Fruit fly (Drosophila melanogaster): ENCODE results near the gene capt.

The capt gene

dm6 chr2L:1157679-1158518 is at the start of gene capt:
TSS of gene capt (minus strand) at chr2L:1158262.
- TF ChIP-seq Dfd (GFP tag; optimal IDR thresholded peaks at IDR 0.05) (no peak), woc (GFP tag; optimal IDR thresholded peaks at IDR 0.05) (peak; percentile 60), lola (GFP tag; optimal IDR thresholded peaks at IDR 0.05) (no peak), Hr78 (GFP tag; optimal IDR thresholded peaks at IDR 0.05) (no peak), N (GFP tag; optimal IDR thresholded peaks at IDR 0.05) (peak; percentile 41), Rel (GFP tag; optimal IDR thresholded peaks at IDR 0.05) (no peak), Rel (tag; optimal IDR thresholded peaks at IDR 0.05) (peak; percentile 31), Sp1 (GFP tag; optimal IDR thresholded peaks at IDR 0.05) (peak; percentile 1), GATAd (GFP tag; optimal IDR thresholded peaks at IDR 0.05) (no peak), rgr (GFP tag; optimal IDR thresholded peaks at IDR 0.05) (peak; percentile 21), tai (GFP tag; optimal IDR thresholded peaks at IDR 0.05) (no peak), br (GFP tag; optimal IDR thresholded peaks at IDR 0.05) (no peak), Mio (GFP tag; optimal IDR thresholded peaks at IDR 0.05) (no peak), CG32264 (GFP tag; optimal IDR thresholded peaks at IDR 0.05) (no peak), usp (GFP tag; optimal IDR thresholded peaks at IDR 0.05) (no peak), jim (GFP tag; optimal IDR thresholded peaks at IDR 0.05) (no peak), Vsx2 (GFP tag; optimal IDR thresholded peaks at IDR 0.05; ENCODE audit: partially characterized antibody) (no peak), CG9705 (GFP tag; optimal IDR thresholded peaks at IDR 0.05) (peak; percentile 3), CrebA (GFP tag; optimal IDR thresholded peaks at IDR 0.05; ENCODE audit: borderline replicate concordance) (no peak), h (GFP tag; optimal IDR thresholded peaks at IDR 0.05) (peak; percentile 10), Dif (GFP tag; optimal IDR thresholded peaks at IDR 0.05; ENCODE audit: partially characterized antibody) (no peak), Hnf4 (GFP tag; optimal IDR thresholded peaks at IDR 0.05) (no peak), brk (GFP tag; optimal IDR thresholded peaks at IDR 0.05) (no peak), foxo (GFP tag; optimal IDR thresholded peaks at IDR 0.05) (peak in 1 of 2 experiments; percentile 22), Jra (GFP tag; optimal IDR thresholded peaks at IDR 0.05) (no peak), Myc (optimal IDR thresholded peaks at IDR 0.05) (peak; percentile 27), OdsH (GFP tag; optimal IDR thresholded peaks at IDR 0.05) (no peak), dsf (GFP tag; optimal IDR thresholded peaks at IDR 0.05; ENCODE audit: borderline replicate concordance) (no peak), dl (GFP tag; optimal IDR thresholded peaks at IDR 0.05; ENCODE audit: insufficient read depth in 1 of 2, partially characterized antibody in 2 of 2) (no peak), Abd-B (GFP tag; optimal IDR thresholded peaks at IDR 0.05) (no peak), dmrt93B (GFP tag; optimal IDR thresholded peaks at IDR 0.05) (peak; percentile 2), fru (GFP tag; optimal IDR thresholded peaks at IDR 0.05) (no peak), pan (optimal IDR thresholded peaks at IDR 0.05) (no peak), HLH106 (tag; optimal IDR thresholded peaks at IDR 0.05) (peak; percentile 55), ey (GFP tag; optimal IDR thresholded peaks at IDR 0.05) (peak; percentile 21), psq (GFP tag; optimal IDR thresholded peaks at IDR 0.05) (peak; percentile 1), sage (GFP tag; optimal IDR thresholded peaks at IDR 0.05) (no peak), Hr83 (GFP tag; optimal IDR thresholded peaks at IDR 0.05; ENCODE audit: poor library complexity, severe bottlenecking) (no peak), sv (GFP tag; optimal IDR thresholded peaks at IDR 0.05) (peak; percentile 25)

- TF ChIP-seq Rel (GFP tag; optimal IDR thresholded peaks at IDR 0.05) = no peak
- TF ChIP-seq Rel (tag; optimal IDR thresholded peaks at IDR 0.05) = no peak
- peak; percentile 10 for TF ChIP-seq br (GFP tag; optimal IDR thresholded peaks at IDR 0.05)
Measured at dm6 chr2L:1207432-1207831, 49.4 kb upstream of the capt start.

- TF ChIP-seq Myc (optimal IDR thresholded peaks at IDR 0.05) = no peak
Measured at dm6 chr2L:1203915-1204314, 45.9 kb upstream of the capt start, which contains the start of gene CG14342. TSS of gene CG14342 (plus strand) at chr2L:1204215.
